Worm (Caenorhabditis elegans) whole organism, L4 larva: ENCODE measurements around the gene nlp-63.

ENCODE experiments used
- F44E2.7 ChIP-seq: fragments of 200-800 bp; sonication (Bioruptor generic); IDR thresholded peaks from 2 replicates; pipeline ENCODE4 v2.1.2; 2022; ENCODE audit warnings: missing genetic modification characterization, missing compliant biosample characterization
- ceh-20 ChIP-seq: fragments of 200-800 bp; sonication (Bioruptor generic); IDR thresholded peaks from 2 replicates; pipeline ENCODE4 v1.3.6; 2022; ENCODE audit warnings: missing genetic modification reagents, missing genetic modification characterization, missing compliant biosample characterization
- hlh-11 ChIP-seq: fragments of 200-800 bp; sonication (Bioruptor generic); optimal IDR thresholded peaks from 2 replicates; lab custom pipeline; 2018; ENCODE audit warnings: mild to moderate bottlenecking, missing genetic modification characterization, missing compliant biosample characterization
- hlh-30 ChIP-seq: sonication (generic microtip); optimal IDR thresholded peaks from 2 replicates; lab custom pipeline; 2017; ENCODE audit warnings: antibody characterized with exemption, mild to moderate bottlenecking, missing genetic modification characterization, missing compliant biosample characterization; ENCODE audit not compliant: insufficient read depth
- nhr-11 ChIP-seq: fragments of 150-350 bp; optimal IDR thresholded peaks from 2 replicates; lab custom pipeline; 2014; ENCODE audit warnings: missing biosample characterization, missing genetic modification characterization
- nhr-42 ChIP-seq: fragments of 200-800 bp; sonication (Bioruptor generic); IDR thresholded peaks from 2 replicates; pipeline ENCODE4 v1.3.6; 2022; ENCODE audit warnings: missing genetic modification characterization, missing compliant biosample characterization
- nhr-48 ChIP-seq: sonication (generic microtip); optimal IDR thresholded peaks from 2 replicates; lab custom pipeline; 2016; ENCODE audit warnings: mild to moderate bottlenecking, missing genetic modification characterization, missing compliant biosample characterization
- unc-62 ChIP-seq, 3 experiments: fragments of 150-350 bp in 1 of 3; sonication (generic microtip); optimal IDR thresholded peaks in 2 of 3; peaks in 1 of 3; 1 replicate in 1 of 3; 2 replicates in 2 of 3; lab custom pipeline; 2014 to 2017; ENCODE audit warnings: missing biosample characterization in 3 of 3, missing genetic modification characterization in 3 of 3, missing genetic modification reagents in 3 of 3, missing genotype in 1 of 3

The nlp-63 gene

DNA sequence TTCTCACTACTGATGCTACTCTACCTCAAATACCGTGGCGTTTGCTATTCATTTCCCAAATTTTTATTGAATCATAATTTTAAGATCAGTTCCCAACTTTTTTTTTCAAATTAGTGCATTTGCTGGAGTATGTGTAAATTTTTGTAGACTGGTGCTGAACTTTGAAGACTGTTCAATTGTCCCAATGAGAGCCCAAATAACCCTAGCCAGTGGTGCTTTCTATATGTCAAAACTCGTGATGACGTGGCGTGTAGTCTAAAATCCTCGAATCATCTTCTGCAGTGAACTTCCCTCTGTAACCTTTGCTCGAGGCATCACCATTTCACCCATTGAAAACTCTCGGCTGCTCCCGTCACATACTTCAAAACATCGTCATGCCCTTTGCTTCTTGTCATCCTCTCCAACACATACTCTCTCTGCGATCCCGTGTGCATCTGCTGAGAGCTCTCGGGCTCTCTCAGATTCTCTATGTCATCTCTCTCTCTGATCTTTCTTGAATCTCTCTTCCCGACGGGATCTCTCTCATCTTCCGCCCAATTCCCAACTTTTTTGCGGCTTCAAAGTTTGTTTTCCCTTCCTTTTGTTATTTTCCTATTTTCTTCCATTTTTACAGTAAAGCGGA, 49.3 kb downstream of the nlp-63 start:
- TF ChIP-seq nhr-42 (GFP tag; lab: Robert Waterston, UW) = no peak
- no peak for TF ChIP-seq nhr-48 (tag; lab: Kevin White, UChicago)
- TF ChIP-seq nhr-11 (tag; lab: Kevin White, UChicago) = peak; percentile 60
- TF ChIP-seq F44E2.7 (GFP tag; lab: Robert Waterston, UW) = no peak
- TF ChIP-seq hlh-30 = peak; percentile 19
- TF ChIP-seq ceh-20 = no peak
- peak; percentile 34 for TF ChIP-seq hlh-11 (tag; lab: Kevin White, UChicago)
- TF ChIP-seq unc-62 (GFP tag; optimal IDR thresholded peaks at IDR 0.05 in 1 of 2; lab: Kevin White, UChicago) = peak in 1 of 2 experiments; percentile 94
- TF ChIP-seq unc-62 (tag; optimal IDR thresholded peaks at IDR 0.05; lab: Kevin White, UChicago) = no peak
